Worm (Caenorhabditis elegans) whole organism, midembryonic: ENCODE data around the gene fbxa-77.

ENCODE experiments used
- T22C8.4 ChIP-seq: fragments of 200-800 bp; sonication (Bioruptor generic); IDR thresholded peaks from 2 replicates; pipeline ENCODE4 v1.3.6; 2022; ENCODE audit warnings: missing genetic modification characterization, missing compliant biosample characterization
- cog-1 ChIP-seq: sonication (generic microtip); optimal IDR thresholded peaks from 2 replicates; lab custom pipeline; 2016; ENCODE audit warnings: missing genetic modification characterization, missing compliant biosample characterization
- flt-1 ChIP-seq: fragments of 200-800 bp; sonication (Bioruptor generic); IDR thresholded peaks from 2 replicates; pipeline ENCODE4 v1.3.6; 2022; ENCODE audit warnings: missing genetic modification characterization, missing compliant biosample characterization
- klf-2 ChIP-seq: fragments of 200-800 bp; sonication (Bioruptor generic); conservative IDR thresholded peaks from 2 replicates; pipeline ENCODE4 v1.3.6; 2022; ENCODE audit warnings: missing genetic modification reagents, missing genetic modification characterization, missing compliant biosample characterization
- med-1 ChIP-seq: sonication (generic microtip); optimal IDR thresholded peaks from 2 replicates; lab custom pipeline; 2017; ENCODE audit warnings: missing genetic modification characterization, mild to moderate bottlenecking, missing compliant biosample characterization, antibody characterized with exemption, missing genetic modification reagents; ENCODE audit not compliant: insufficient read depth
- tab-1 ChIP-seq: fragments of 200-800 bp; sonication (Bioruptor generic); IDR thresholded peaks from 2 replicates; pipeline ENCODE4 v1.3.6; 2022; ENCODE audit warnings: missing genetic modification characterization, missing compliant biosample characterization
- ztf-23 ChIP-seq: fragments of 200-800 bp; sonication (Bioruptor generic); IDR thresholded peaks from 2 replicates; pipeline ENCODE4 v1.3.6; 2022; ENCODE audit warnings: missing genetic modification reagents, missing genetic modification characterization, missing compliant biosample characterization
- ztf-29 ChIP-seq: fragments of 200-800 bp; sonication (Bioruptor generic); IDR thresholded peaks from 2 replicates; pipeline ENCODE4 v1.3.6; 2022; ENCODE audit warnings: missing genetic modification reagents, missing genetic modification characterization, missing compliant biosample characterization

- TF ChIP-seq ztf-23 (no peak), cog-1 (tag; lab: Kevin White, UChicago) (no peak), ztf-29 (GFP tag; lab: Robert Waterston, UW) (no peak), flt-1 (GFP tag; lab: Robert Waterston, UW) (no peak), med-1 (GFP tag; lab: Kevin White, UChicago) (no peak), klf-2 (GFP tag; lab: Robert Waterston, UW) (no peak), tab-1 (GFP tag; lab: Robert Waterston, UW) (no peak), T22C8.4 (GFP tag; lab: Robert Waterston, UW) (no peak)
These were observed 29.9 kb downstream of the fbxa-77 start for ce11 chrIII:1279197-1279596.
